Worm (Caenorhabditis elegans) whole organism, L4 larva: ENCODE results near the gene C29H12.2.

Experiments
- F10B5.3 ChIP-seq: sonication (generic microtip); optimal IDR thresholded peaks from 2 replicates; lab custom pipeline; 2016; ENCODE audit warnings: mild to moderate bottlenecking, missing genetic modification characterization, missing compliant biosample characterization
- aha-1 ChIP-seq: fragments of 150-350 bp; peaks from one replicate; lab custom pipeline; 2014; ENCODE audit warnings: missing biosample characterization, missing genetic modification characterization
- ceh-20 ChIP-seq: fragments of 200-800 bp; sonication (Bioruptor generic); IDR thresholded peaks from 2 replicates; pipeline ENCODE4 v1.3.6; 2022; ENCODE audit warnings: missing genetic modification reagents, missing genetic modification characterization, missing compliant biosample characterization
- ceh-62 ChIP-seq: sonication (generic microtip); optimal IDR thresholded peaks from 2 replicates; lab custom pipeline; 2017; ENCODE audit warnings: missing biosample characterization, missing genetic modification characterization
- hmg-1.1 ChIP-seq: fragments of 200-800 bp; sonication (Bioruptor generic); IDR thresholded peaks from 2 replicates; pipeline ENCODE4 v1.3.6; 2022; ENCODE audit warnings: missing genetic modification reagents, missing genetic modification characterization, missing compliant biosample characterization
- madf-5 ChIP-seq, 2 experiments: fragments of 200-800 bp; sonication (Bioruptor generic); IDR thresholded peaks; 2 replicates each; pipeline ENCODE4 v1.3.6; 2022; ENCODE audit warnings: missing compliant biosample characterization in 2 of 2, missing genetic modification characterization in 2 of 2
- mdl-1 ChIP-seq, 2 experiments: fragments of 150-350 bp in 1 of 2; sonication (generic microtip) in 1 of 2; optimal IDR thresholded peaks; 2 replicates each; lab custom pipeline; 2014 to 2017; ENCODE audit warnings: missing biosample characterization in 2 of 2, missing genetic modification characterization in 2 of 2
- nhr-41 ChIP-seq: fragments of 200-800 bp; sonication (Bioruptor generic); IDR thresholded peaks from 2 replicates; pipeline ENCODE4 v1.3.6; 2022; ENCODE audit warnings: missing genetic modification reagents, missing genetic modification characterization, missing compliant biosample characterization
- rbr-2 ChIP-seq: sonication (generic microtip); optimal IDR thresholded peaks from 2 replicates; lab custom pipeline; 2016; ENCODE audit warnings: missing genotype, missing genetic modification characterization, missing compliant biosample characterization

The C29H12.2 gene

DNA sequence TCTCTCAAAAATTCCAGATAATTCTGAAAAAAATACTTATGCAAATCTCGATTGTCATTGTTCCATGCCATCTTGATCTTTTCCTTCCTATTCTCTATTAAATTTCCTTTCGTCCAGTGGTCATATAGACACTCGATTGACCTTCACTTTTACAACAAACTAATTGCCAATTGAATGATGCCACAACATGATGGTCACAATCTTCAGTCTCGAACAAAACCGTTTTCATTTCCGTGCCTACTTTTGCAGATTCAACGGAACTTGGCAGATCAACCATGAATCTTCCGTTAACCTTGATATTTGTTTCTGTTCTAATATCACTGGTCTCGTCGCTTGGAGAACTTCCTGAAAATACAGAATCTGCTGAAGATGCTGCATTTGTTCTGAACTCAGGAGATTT, 49.8 kb downstream of the C29H12.2 start, which contains the start of gene F40H3.2:
Gene F40H3.2, plus strand, starts transcription at position 250 of the 400 bp plus-strand sequence.
- TF ChIP-seq nhr-41 (GFP tag; lab: Robert Waterston, UW) = no peak
- no peak for TF ChIP-seq madf-5 (GFP tag; IDR thresholded peaks at IDR 0.05; lab: Robert Waterston, UW)
- TF ChIP-seq hmg-1.1 = no peak
- TF ChIP-seq F10B5.3 (tag; lab: Kevin White, UChicago) = no peak

DNA sequence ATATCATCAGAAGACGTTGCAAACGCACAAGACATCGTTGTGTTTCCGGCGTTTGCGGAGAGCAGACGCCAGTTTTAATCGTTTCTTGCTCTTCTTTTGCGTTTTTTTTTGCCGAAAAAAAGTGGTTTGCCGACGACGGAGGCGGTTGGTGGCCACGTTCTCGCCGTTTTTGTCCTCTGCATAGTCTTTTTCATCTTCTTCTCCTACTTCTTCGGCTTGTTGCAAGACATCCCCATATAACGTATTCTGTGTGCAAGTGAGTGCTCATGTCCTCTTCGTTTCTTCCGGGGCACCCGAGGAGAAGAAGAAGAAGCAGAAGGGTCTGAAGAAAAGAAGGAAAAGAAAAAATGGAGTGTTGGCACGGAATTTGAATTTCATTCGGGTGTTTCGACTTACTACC, 51.4 kb downstream of the C29H12.2 start:
- TF ChIP-seq ceh-20 (GFP tag; lab: Robert Waterston, UW) (peak; percentile 18; the same call in 1 of the 2 replicates), mdl-1 (tag; optimal IDR thresholded peaks at IDR 0.05; lab: Kevin White, UChicago) (peak in 1 of 2 experiments; percentile 18), hmg-1.1 (0 out of 2 replicates have a peak, but pooled peaks have one; percentile 59), aha-1 (tag; lab: Kevin White, UChicago) (peak; percentile 77), ceh-62 (tag; lab: Kevin White, UChicago) (no peak), rbr-2 (tag; lab: Kevin White, UChicago) (no peak)
- TF ChIP-seq, all 104 proteins: peak for 4
